Fruit fly (Drosophila melanogaster) whole organism: Measurements from ENCODE around the gene Osi2.

Experiments used
- Dll ChIP-seq: fragments of >200 bp; optimal IDR thresholded peaks from 2 replicates; lab custom pipeline; 2017
- pan ChIP-seq: fragments of >200 bp; optimal IDR thresholded peaks from 2 replicates; lab custom pipeline; 2017
- usp ChIP-seq: fragments of >200 bp; optimal IDR thresholded peaks from 2 replicates; lab custom pipeline; 2017; ENCODE audit warnings: missing biosample characterization, missing genetic modification characterization, mixed read lengths

- no peak for TF ChIP-seq pan (lab: Kevin White, UChicago)
- no peak for TF ChIP-seq Dll
- no peak for TF ChIP-seq usp (GFP tag; lab: Kevin White, UChicago)
These were observed 6.2 kb upstream of the Osi2 start for dm6 chr3R:6203000-6203399.
